Fruit fly (Drosophila melanogaster): ENCODE data around the gene RpS13.

Gene RpS13

dm6 chr2L:8370364-8371326 is 6.2 kb upstream of the RpS13 start, which contains the start of gene CG17292 (continued):
- no peak for TF ChIP-seq twi (tag; optimal IDR thresholded peaks at IDR 0.05)
- no peak for TF ChIP-seq Gsc (GFP tag; IDR thresholded peaks at IDR 0.05)
- TF ChIP-seq CG4424 (GFP tag; optimal IDR thresholded peaks at IDR 0.05): no peak
- peak in 1 of 2 experiments; percentile 32 for TF ChIP-seq crp (GFP tag; optimal IDR thresholded peaks at IDR 0.05)
- no peak for TF ChIP-seq CG2889 (GFP tag; IDR thresholded peaks at IDR 0.05)
- TF ChIP-seq CG10147 (GFP tag; optimal IDR thresholded peaks at IDR 0.05): peak; percentile 36
- TF ChIP-seq croc (GFP tag; conservative IDR thresholded peaks at IDR 0.05): no peak
- TF ChIP-seq shn (GFP tag; optimal IDR thresholded peaks at IDR 0.05): peak; percentile 46
- no peak for TF ChIP-seq CG3065 (GFP tag; optimal IDR thresholded peaks at IDR 0.05)
- TF ChIP-seq CG17361 (GFP tag; IDR thresholded peaks at IDR 0.05): no peak
- TF ChIP-seq CG1529 (GFP tag; optimal IDR thresholded peaks at IDR 0.05): no peak
- no peak for TF ChIP-seq Sin3A (optimal IDR thresholded peaks at IDR 0.05)
- no peak; the same call in 2 of the 3 replicates for TF ChIP-seq B-H1 (GFP tag; IDR thresholded peaks at IDR 0.05)
- TF ChIP-seq sisA (GFP tag; IDR thresholded peaks at IDR 0.05): peak; percentile 37
- TF ChIP-seq H15 (GFP tag; IDR thresholded peaks at IDR 0.05): peak; percentile 35; the same call in 1 of the 3 replicates
- TF ChIP-seq bcd (GFP tag; optimal IDR thresholded peaks at IDR 0.05): peak; percentile 61
- TF ChIP-seq Deaf1 (tag; optimal IDR thresholded peaks at IDR 0.05): peak; percentile 76
- peak; percentile 77; the same call in 1 of the 3 replicates for TF ChIP-seq CG34422 (GFP tag; IDR thresholded peaks at IDR 0.05)
- peak; percentile 75 for TF ChIP-seq CG12769 (tag; optimal IDR thresholded peaks at IDR 0.05)
- peak; percentile 17 for TF ChIP-seq grn (GFP tag; optimal IDR thresholded peaks at IDR 0.05)
- TF ChIP-seq CG34224 (GFP tag; IDR thresholded peaks at IDR 0.05; ENCODE audit: partially characterized antibody): peak; percentile 88
- no peak for TF ChIP-seq tup (GFP tag; optimal IDR thresholded peaks at IDR 0.05)
- TF ChIP-seq HLHmδ (GFP tag; optimal IDR thresholded peaks at IDR 0.05): no peak
- peak; percentile 72 for TF ChIP-seq CG32532 (GFP tag; IDR thresholded peaks at IDR 0.05)
- TF ChIP-seq CG12299 (tag; optimal IDR thresholded peaks at IDR 0.05): no peak
- no peak; the same call in 1 of the 2 replicates for TF ChIP-seq crol (GFP tag; IDR thresholded peaks at IDR 0.05)
- TF ChIP-seq nerfin-1 (tag; optimal IDR thresholded peaks at IDR 0.05): no peak
- TF ChIP-seq ham (GFP tag; IDR thresholded peaks at IDR 0.05): 0 out of 2 replicates have a peak, but pooled peaks have one; percentile 9
- no peak for TF ChIP-seq nom (GFP tag; optimal IDR thresholded peaks at IDR 0.05)
- peak in 1 of 2 experiments; percentile 73 for TF ChIP-seq Hr78 (GFP tag; optimal IDR thresholded peaks at IDR 0.05)
- TF ChIP-seq CG16779 (GFP tag; IDR thresholded peaks at IDR 0.05): peak; percentile 84
- TF ChIP-seq tx (GFP tag; optimal IDR thresholded peaks at IDR 0.05): no peak
- peak; percentile 30 for TF ChIP-seq Fer3 (tag; optimal IDR thresholded peaks at IDR 0.05)
- no peak for TF ChIP-seq hkb (optimal IDR thresholded peaks at IDR 0.05)
- TF ChIP-seq hkb (GFP tag; IDR thresholded peaks at IDR 0.05): peak; percentile 85
- TF ChIP-seq CG14710 (tag; optimal IDR thresholded peaks at IDR 0.05): peak; percentile 14
- peak; percentile 56 for TF ChIP-seq MESR4 (GFP tag; optimal IDR thresholded peaks at IDR 0.05)
- TF ChIP-seq CG15514 (GFP tag; optimal IDR thresholded peaks at IDR 0.05): peak; percentile 95
- TF ChIP-seq Oli (tag; optimal IDR thresholded peaks at IDR 0.05): no peak
- no peak for TF ChIP-seq fu2 (GFP tag; optimal IDR thresholded peaks at IDR 0.05)
- TF ChIP-seq CG17829 (tag; optimal IDR thresholded peaks at IDR 0.05): no peak
- no peak for TF ChIP-seq cad (GFP tag; optimal IDR thresholded peaks at IDR 0.05)
- TF ChIP-seq pfk (GFP tag; optimal IDR thresholded peaks at IDR 0.05): peak; percentile 6
- TF ChIP-seq Asciz (GFP tag; optimal IDR thresholded peaks at IDR 0.05): peak; percentile 23
- TF ChIP-seq CG15011 (GFP tag; optimal IDR thresholded peaks at IDR 0.05): peak; percentile 12
- TF ChIP-seq CG9609 (GFP tag; optimal IDR thresholded peaks at IDR 0.05): no peak
- TF ChIP-seq pan (optimal IDR thresholded peaks at IDR 0.05): no peak
- peak in 1 of 2 experiments; percentile 72 for TF ChIP-seq pan (GFP tag; optimal IDR thresholded peaks at IDR 0.05 in 1 of 2, IDR thresholded peaks at IDR 0.05 in 1 of 2)

Measured in whole organism, embryonic.